Worm (Caenorhabditis elegans) whole organism, midembryonic: ENCODE measurements around the gene T21B4.3.

Experiments used
- cog-1 ChIP-seq: sonication (generic microtip); optimal IDR thresholded peaks from 2 replicates; lab custom pipeline; 2016; ENCODE audit warnings: missing genetic modification characterization, missing compliant biosample characterization
- flt-1 ChIP-seq: fragments of 200-800 bp; sonication (Bioruptor generic); IDR thresholded peaks from 2 replicates; pipeline ENCODE4 v1.3.6; 2022; ENCODE audit warnings: missing genetic modification characterization, missing compliant biosample characterization
- klf-2 ChIP-seq: fragments of 200-800 bp; sonication (Bioruptor generic); conservative IDR thresholded peaks from 2 replicates; pipeline ENCODE4 v1.3.6; 2022; ENCODE audit warnings: missing genetic modification reagents, missing genetic modification characterization, missing compliant biosample characterization
- med-1 ChIP-seq: sonication (generic microtip); optimal IDR thresholded peaks from 2 replicates; lab custom pipeline; 2017; ENCODE audit warnings: missing genetic modification characterization, mild to moderate bottlenecking, missing compliant biosample characterization, antibody characterized with exemption, missing genetic modification reagents; ENCODE audit not compliant: insufficient read depth
- ref-1 ChIP-seq: fragments of 200-800 bp; sonication (Bioruptor generic); conservative IDR thresholded peaks from 2 replicates; pipeline ENCODE4 v1.3.6; 2022; ENCODE audit warnings: missing genetic modification reagents, missing genetic modification characterization, missing compliant biosample characterization
- tab-1 ChIP-seq: fragments of 200-800 bp; sonication (Bioruptor generic); IDR thresholded peaks from 2 replicates; pipeline ENCODE4 v1.3.6; 2022; ENCODE audit warnings: missing genetic modification characterization, missing compliant biosample characterization
- ztf-23 ChIP-seq: fragments of 200-800 bp; sonication (Bioruptor generic); IDR thresholded peaks from 2 replicates; pipeline ENCODE4 v1.3.6; 2022; ENCODE audit warnings: missing genetic modification reagents, missing genetic modification characterization, missing compliant biosample characterization
- ztf-29 ChIP-seq: fragments of 200-800 bp; sonication (Bioruptor generic); IDR thresholded peaks from 2 replicates; pipeline ENCODE4 v1.3.6; 2022; ENCODE audit warnings: missing genetic modification reagents, missing genetic modification characterization, missing compliant biosample characterization

DNA sequence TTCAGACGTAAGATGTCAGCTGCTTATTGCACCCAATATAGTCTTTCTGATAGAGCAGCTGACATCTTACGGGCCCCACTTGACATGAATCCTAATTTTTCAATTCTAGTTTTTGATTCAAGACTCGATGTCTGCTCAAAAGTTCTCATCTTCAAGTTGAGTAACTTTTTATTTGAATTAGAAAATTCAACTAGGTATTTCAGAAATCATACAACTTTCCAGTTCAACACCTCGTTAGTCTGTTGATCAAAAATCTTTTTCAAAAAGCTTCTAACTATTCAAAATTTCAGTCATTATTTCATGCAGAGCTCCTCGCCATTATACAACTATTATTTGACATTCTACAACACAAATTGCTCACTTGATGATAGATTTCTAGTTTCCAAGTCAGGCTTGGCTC, 15.0 kb upstream of the T21B4.3 start, which contains the start of gene srh-73:
- TF ChIP-seq tab-1 = no peak
- no peak for TF ChIP-seq flt-1 (GFP tag; lab: Robert Waterston, UW)
- no peak for TF ChIP-seq ztf-23 (GFP tag; lab: Robert Waterston, UW)
- TF ChIP-seq ref-1 = no peak
- no peak for TF ChIP-seq med-1 (GFP tag; lab: Kevin White, UChicago)
- no peak for TF ChIP-seq cog-1
- TF ChIP-seq klf-2 = no peak
- no peak for TF ChIP-seq ztf-29 (GFP tag; lab: Robert Waterston, UW)
